Fruit fly (Drosophila melanogaster) whole organism, embryonic: ENCODE measurements around the gene UQCR-14L.

ENCODE experiments used
- Bgb ChIP-seq: fragments of 200-800 bp; sonication (Bioruptor generic); IDR thresholded peaks from 2 replicates; pipeline ENCODE4 v1.3.6; 2022; ENCODE audit warnings: missing biosample characterization, missing genetic modification characterization; ENCODE audit not compliant: partially characterized antibody
- Blimp-1 ChIP-seq: fragments of 200-800 bp; sonication (Bioruptor generic); optimal IDR thresholded peaks from 3 replicates; lab custom pipeline; 2018; ENCODE audit warnings: missing biosample characterization, missing genetic modification characterization, mild to moderate bottlenecking, moderate library complexity, missing genetic modification reagents
- C15 ChIP-seq: fragments of 200-800 bp; sonication (Bioruptor generic); IDR thresholded peaks from 3 replicates; pipeline ENCODE4 v1.3.6; 2022; ENCODE audit warnings: missing biosample characterization, missing genetic modification characterization
- CG10267 ChIP-seq: fragments of 200-800 bp; sonication (Bioruptor generic); optimal IDR thresholded peaks from 2 replicates; lab custom pipeline; 2018; ENCODE audit warnings: missing biosample characterization, mild to moderate bottlenecking, missing genetic modification characterization, moderate library complexity
- CG10543 ChIP-seq: fragments of 200-800 bp; sonication (Bioruptor generic); optimal IDR thresholded peaks from 3 replicates; lab custom pipeline; 2017; ENCODE audit warnings: missing biosample characterization, mild to moderate bottlenecking, missing genetic modification characterization, moderate library complexity
- CG11398 ChIP-seq: fragments of 200-800 bp; sonication (Bioruptor generic); optimal IDR thresholded peaks from 2 replicates; lab custom pipeline; 2016; ENCODE audit warnings: missing biosample characterization, missing genetic modification characterization
- CG12391 ChIP-seq: fragments of 200-800 bp; sonication (Bioruptor generic); optimal IDR thresholded peaks from 3 replicates; lab custom pipeline; 2018; ENCODE audit warnings: missing biosample characterization, mild to moderate bottlenecking, missing genetic modification characterization, moderate library complexity
- CG1602 ChIP-seq: fragments of 200-800 bp; sonication (Bioruptor generic); optimal IDR thresholded peaks from 3 replicates; lab custom pipeline; 2016; ENCODE audit warnings: missing biosample characterization, missing genetic modification characterization
- CG1832 ChIP-seq: fragments of 200-800 bp; sonication (Bioruptor generic); optimal IDR thresholded peaks from 2 replicates; lab custom pipeline; 2017; ENCODE audit warnings: missing biosample characterization, mild to moderate bottlenecking, missing genetic modification characterization, inconsistent platforms
- CG2889 ChIP-seq: fragments of 200-800 bp; sonication (Bioruptor generic); IDR thresholded peaks from 3 replicates; pipeline ENCODE4 v1.3.6; 2022; ENCODE audit warnings: missing biosample characterization, missing genetic modification characterization
- CG31388 ChIP-seq: fragments of 200-800 bp; sonication (Bioruptor generic); optimal IDR thresholded peaks from 2 replicates; lab custom pipeline; 2016; ENCODE audit warnings: missing biosample characterization, missing genetic modification characterization
- CG5180 ChIP-seq: fragments of 200-800 bp; sonication (Bioruptor generic); optimal IDR thresholded peaks from 3 replicates; lab custom pipeline; 2017; ENCODE audit warnings: missing biosample characterization, missing genetic modification characterization, mild to moderate bottlenecking, moderate library complexity, missing genetic modification reagents
- CG5953 ChIP-seq: fragments of 200-800 bp; sonication (Bioruptor generic); IDR thresholded peaks from 2 replicates; pipeline ENCODE4 v1.3.6; 2022; ENCODE audit warnings: missing biosample characterization, missing genetic modification characterization
- CG8765 ChIP-seq: fragments of 200-800 bp; sonication (Bioruptor generic); IDR thresholded peaks from 2 replicates; pipeline ENCODE4 v1.3.6; 2022; ENCODE audit warnings: missing biosample characterization, missing genetic modification characterization
- CG9727 ChIP-seq: fragments of 200-800 bp; sonication (Bioruptor generic); optimal IDR thresholded peaks from 3 replicates; lab custom pipeline; 2017; ENCODE audit warnings: missing biosample characterization, mild to moderate bottlenecking, missing genetic modification characterization
- Dfd ChIP-seq, 2 experiments: fragments of >200 bp; optimal IDR thresholded peaks; 2 replicates each; lab custom pipeline; 2017; ENCODE audit warnings: missing biosample characterization in 2 of 2, missing genetic modification characterization in 2 of 2
- Dref ChIP-seq: fragments of 200-800 bp; sonication (Bioruptor generic); IDR thresholded peaks from 2 replicates; pipeline ENCODE4 v1.3.6; 2022; ENCODE audit warnings: missing biosample characterization, missing genetic modification characterization
- E2f1 ChIP-seq: fragments of 200-800 bp; sonication (Bioruptor generic); IDR thresholded peaks from 2 replicates; pipeline ENCODE4 v1.3.6; 2022; ENCODE audit warnings: missing biosample characterization, missing genetic modification characterization
- ERR ChIP-seq: fragments of 200-800 bp; sonication (Bioruptor generic); optimal IDR thresholded peaks from 2 replicates; lab custom pipeline; 2016; ENCODE audit warnings: missing biosample characterization, missing genetic modification characterization
- Ets65A ChIP-seq: fragments of 200-800 bp; sonication (Bioruptor generic); peaks from one replicate; lab custom pipeline; 2016; ENCODE audit warnings: missing biosample characterization, missing genetic modification characterization
- Med ChIP-seq: fragments of 200-800 bp; sonication (Bioruptor generic); peaks from one replicate; lab custom pipeline; 2016; ENCODE audit warnings: missing biosample characterization, missing genetic modification characterization, mild to moderate bottlenecking, inconsistent platforms, moderate library complexity
- NK7.1 ChIP-seq: fragments of 200-800 bp; sonication (Bioruptor generic); optimal IDR thresholded peaks from 3 replicates; lab custom pipeline; 2016; ENCODE audit warnings: missing biosample characterization, missing genetic modification characterization
- NfI ChIP-seq: fragments of 200-800 bp; sonication (Bioruptor generic); optimal IDR thresholded peaks from 3 replicates; lab custom pipeline; 2018; ENCODE audit warnings: missing biosample characterization, mild to moderate bottlenecking, missing genetic modification characterization, moderate library complexity
- Rx ChIP-seq: fragments of 200-800 bp; sonication (Bioruptor generic); IDR thresholded peaks from 2 replicates; pipeline ENCODE4 v1.3.6; 2022; ENCODE audit warnings: missing biosample characterization, missing genetic modification characterization
- Scr ChIP-seq: fragments of 200-800 bp; sonication (Bioruptor generic); IDR thresholded peaks from 2 replicates; pipeline ENCODE4 v1.3.6; 2022; ENCODE audit warnings: missing biosample characterization, missing genetic modification characterization; ENCODE audit not compliant: partially characterized antibody
- Trl ChIP-seq, 3 experiments: fragments of >200 bp in 2 of 3; fragments of 200-800 bp in 1 of 3; sonication (Bioruptor generic) in 1 of 3; optimal IDR thresholded peaks; 2 replicates in 1 of 3; 3 replicates in 2 of 3; lab custom pipeline; 2016 to 2017; ENCODE audit warnings: missing biosample characterization in 1 of 3, missing genetic modification characterization in 1 of 3
- YL-1 ChIP-seq: fragments of 200-800 bp; sonication (Bioruptor generic); optimal IDR thresholded peaks from 3 replicates; lab custom pipeline; 2017; ENCODE audit warnings: missing biosample characterization, mild to moderate bottlenecking, missing genetic modification characterization
- bab2 ChIP-seq: fragments of 200-800 bp; sonication (Bioruptor generic); optimal IDR thresholded peaks from 2 replicates; lab custom pipeline; 2016; ENCODE audit warnings: missing biosample characterization, missing genetic modification characterization
- corto ChIP-seq: fragments of 200-800 bp; sonication (Bioruptor generic); optimal IDR thresholded peaks from 2 replicates; lab custom pipeline; 2016; ENCODE audit warnings: missing biosample characterization, mild to moderate bottlenecking, missing genetic modification characterization, moderate library complexity
- croc ChIP-seq: fragments of 200-800 bp; sonication (Bioruptor generic); conservative IDR thresholded peaks from 3 replicates; pipeline ENCODE4 v1.3.6; 2022; ENCODE audit warnings: missing biosample characterization, missing genetic modification characterization
- cwo ChIP-seq: fragments of 200-800 bp; sonication (Bioruptor generic); optimal IDR thresholded peaks from 3 replicates; lab custom pipeline; 2017; ENCODE audit warnings: missing biosample characterization, missing genetic modification characterization, mild to moderate bottlenecking, moderate library complexity, missing genetic modification reagents
- dm ChIP-seq: fragments of 200-800 bp; sonication (Bioruptor generic); optimal IDR thresholded peaks from 3 replicates; lab custom pipeline; 2016; ENCODE audit warnings: missing biosample characterization, missing genetic modification characterization
- dmrt11E ChIP-seq: fragments of 200-800 bp; sonication (Bioruptor generic); optimal IDR thresholded peaks from 3 replicates; lab custom pipeline; 2018; ENCODE audit warnings: missing biosample characterization, mild to moderate bottlenecking, missing genetic modification characterization, moderate library complexity
- exex ChIP-seq: fragments of 200-800 bp; sonication (Bioruptor generic); optimal IDR thresholded peaks from 4 replicates; lab custom pipeline; 2018; ENCODE audit warnings: missing biosample characterization, mild to moderate bottlenecking, missing genetic modification characterization, moderate library complexity
- gfzf ChIP-seq: fragments of 200-800 bp; sonication (Bioruptor generic); optimal IDR thresholded peaks from 2 replicates; lab custom pipeline; 2016; ENCODE audit warnings: missing biosample characterization, mild to moderate bottlenecking, missing genetic modification characterization, moderate library complexity
- jumu ChIP-seq: fragments of 200-800 bp; sonication (Bioruptor generic); optimal IDR thresholded peaks from 3 replicates; lab custom pipeline; 2016; ENCODE audit warnings: missing biosample characterization, missing genetic modification characterization
- kay ChIP-seq: fragments of 200-800 bp; sonication (Bioruptor generic); optimal IDR thresholded peaks from 2 replicates; lab custom pipeline; 2016; ENCODE audit warnings: missing biosample characterization, missing genetic modification characterization
- lmd ChIP-seq: fragments of 200-800 bp; sonication (Bioruptor generic); IDR thresholded peaks from 2 replicates; pipeline ENCODE4 v1.3.6; 2022; ENCODE audit warnings: missing biosample characterization, missing genetic modification characterization
- org-1 ChIP-seq: fragments of 200-800 bp; sonication (Bioruptor generic); optimal IDR thresholded peaks from 2 replicates; lab custom pipeline; 2017; ENCODE audit warnings: missing biosample characterization, missing genetic modification characterization
- psq ChIP-seq: fragments of 200-800 bp; sonication (Bioruptor generic); optimal IDR thresholded peaks from 2 replicates; lab custom pipeline; 2017; ENCODE audit warnings: missing biosample characterization, missing genetic modification characterization
- sug ChIP-seq: fragments of 200-800 bp; optimal IDR thresholded peaks from 2 replicates; lab custom pipeline; 2019; ENCODE audit warnings: missing biosample characterization, mild to moderate bottlenecking, missing genetic modification characterization, moderate library complexity
- twi ChIP-seq: fragments of 200-800 bp; optimal IDR thresholded peaks from 2 replicates; lab custom pipeline; 2019; ENCODE audit warnings: missing biosample characterization, mild to moderate bottlenecking, missing genetic modification characterization, moderate library complexity
- usp ChIP-seq: fragments of >200 bp; optimal IDR thresholded peaks from 2 replicates; lab custom pipeline; 2017; ENCODE audit warnings: missing biosample characterization, missing genetic modification characterization
- zen ChIP-seq: fragments of 200-800 bp; sonication (Bioruptor generic); optimal IDR thresholded peaks from 3 replicates; lab custom pipeline; 2018; ENCODE audit warnings: missing biosample characterization, mild to moderate bottlenecking, missing genetic modification characterization, moderate library complexity

Gene UQCR-14L

dm6 chr3R:28323718-28324350, 30.0 kb downstream of the UQCR-14L start (continued):
- TF ChIP-seq CG9727 (GFP tag; lab: Kevin White, UChicago) = no peak
- no peak for TF ChIP-seq CG31388
- TF ChIP-seq CG2889 (GFP tag; lab: Robert Waterston, UW) = no peak
- TF ChIP-seq Bgb (GFP tag; lab: Robert Waterston, UW) = no peak
- 0 out of 2 replicates have a peak, but pooled peaks have one; percentile 15 for TF ChIP-seq Scr (GFP tag; lab: Robert Waterston, UW)
- TF ChIP-seq, all 482 proteins: peak for 15

DNA sequence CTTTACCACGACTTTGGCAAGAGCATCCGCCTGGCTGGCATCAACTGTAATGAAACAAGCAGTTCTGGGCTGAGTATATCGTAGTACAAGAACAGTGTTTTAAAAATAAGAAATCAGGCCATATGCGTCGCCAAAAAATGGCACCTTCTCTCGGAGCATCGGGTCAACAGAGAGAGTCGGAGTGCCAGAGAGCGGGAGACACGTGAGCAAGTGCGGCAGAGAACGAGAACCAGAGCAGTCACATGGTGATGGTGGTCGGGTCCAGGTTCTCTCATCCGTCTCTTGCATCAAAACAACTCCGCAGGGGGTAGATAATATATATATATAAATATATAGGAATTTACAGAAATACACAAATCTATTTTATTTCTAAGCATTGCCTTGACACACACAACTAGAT, 31.0 kb downstream of the UQCR-14L start:
- TF ChIP-seq CG10543 (GFP tag; lab: Kevin White, UChicago) = peak; percentile 5
- TF ChIP-seq Trl (optimal IDR thresholded peaks at IDR 0.05; lab: Kevin White, UChicago) = peak; percentile 59 to 78
- no peak for TF ChIP-seq Trl (GFP tag; optimal IDR thresholded peaks at IDR 0.05; lab: Kevin White, UChicago)
- peak; percentile 1 for TF ChIP-seq Med (GFP tag; lab: Kevin White, UChicago)
- peak; percentile 89 for TF ChIP-seq sug (tag; lab: Kevin White, UChicago)
- TF ChIP-seq usp = no peak
- no peak for TF ChIP-seq YL-1
- TF ChIP-seq cwo (GFP tag; lab: Kevin White, UChicago) = peak; percentile 23

DNA sequence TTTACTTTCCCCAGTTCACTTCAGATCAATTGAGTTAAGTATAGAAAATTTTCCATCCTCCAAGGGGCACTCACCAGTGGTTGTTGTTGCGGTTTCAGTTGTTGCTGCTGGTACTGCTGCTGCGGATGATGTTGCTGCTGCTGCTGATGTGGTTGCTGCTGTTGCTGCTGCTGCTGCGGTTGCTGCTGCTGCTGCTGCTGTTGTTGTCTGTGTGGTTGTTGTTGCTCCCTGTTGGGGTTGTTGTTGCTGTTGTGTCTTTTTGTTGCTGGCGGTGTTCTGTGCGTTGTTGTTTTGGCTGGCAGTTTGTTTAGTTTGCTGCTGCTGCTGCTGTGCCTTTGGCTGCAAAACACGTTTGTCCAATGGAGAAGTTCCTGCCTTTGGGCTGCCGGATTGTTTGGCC, 31.6 kb downstream of the UQCR-14L start:
- TF ChIP-seq croc (GFP tag; lab: Robert Waterston, UW) (no peak), CG8765 (GFP tag; lab: Robert Waterston, UW) (no peak), org-1 (GFP tag; lab: Kevin White, UChicago) (no peak), C15 (GFP tag; lab: Robert Waterston, UW) (no peak), gfzf (GFP tag; lab: Kevin White, UChicago) (no peak), CG5180 (GFP tag; lab: Kevin White, UChicago) (no peak), jumu (GFP tag; lab: Kevin White, UChicago) (no peak), Dfd (GFP tag; optimal IDR thresholded peaks at IDR 0.05; lab: Kevin White, UChicago) (peak in 1 of 2 experiments; percentile 87), psq (no peak), Med (GFP tag; lab: Kevin White, UChicago) (peak; percentile 32), E2f1 (GFP tag; lab: Robert Waterston, UW) (no peak), zen (tag; lab: Kevin White, UChicago) (no peak), corto (GFP tag; lab: Kevin White, UChicago) (no peak), CG11398 (no peak), Ets65A (peak; percentile 42), CG1832 (GFP tag; lab: Kevin White, UChicago) (no peak)

- peak; percentile 99 for TF ChIP-seq NK7.1 (GFP tag; lab: Kevin White, UChicago)
- peak; percentile 100 for TF ChIP-seq NfI (GFP tag; lab: Kevin White, UChicago)
- TF ChIP-seq CG10267 = peak; percentile 97
- TF ChIP-seq exex (tag; lab: Kevin White, UChicago) = peak; percentile 95
- TF ChIP-seq twi (tag; lab: Kevin White, UChicago) = peak; percentile 96
- TF ChIP-seq Blimp-1 (GFP tag; lab: Kevin White, UChicago) = peak; percentile 97
- peak; percentile 100 for TF ChIP-seq CG12391 (tag; lab: Kevin White, UChicago)
- peak; percentile 93 for TF ChIP-seq CG5180 (GFP tag; lab: Kevin White, UChicago)
- TF ChIP-seq dmrt11E = peak; percentile 99
- peak; percentile 98 for TF ChIP-seq sug (tag; lab: Kevin White, UChicago)
- TF ChIP-seq CG1602 (GFP tag; lab: Kevin White, UChicago) = peak; percentile 99
- no peak for TF ChIP-seq lmd (GFP tag; lab: Robert Waterston, UW)
- TF ChIP-seq bab2 = peak; percentile 100
- TF ChIP-seq ERR (GFP tag; lab: Kevin White, UChicago) = peak; percentile 99
- no peak for TF ChIP-seq Rx
- TF ChIP-seq Dref (GFP tag; lab: Robert Waterston, UW) = no peak
- no peak for TF ChIP-seq CG5953 (GFP tag; lab: Robert Waterston, UW)
- TF ChIP-seq dm (GFP tag; lab: Kevin White, UChicago) = peak; percentile 99
- peak; percentile 98 for TF ChIP-seq kay
Observed at dm6 chr3R:28326150-28326965, 32.5 kb downstream of the UQCR-14L start.
